Worm (Caenorhabditis elegans): ENCODE data around the gene sfrp-1.

Gene sfrp-1

ce11 chrIV:6393329-6393728, 8.9 kb downstream of the sfrp-1 start:
- TF ChIP-seq dve-1 (tag; optimal IDR thresholded peaks at IDR 0.05) (no peak), ceh-19 (GFP tag; optimal IDR thresholded peaks at IDR 0.05) (no peak), unc-55 (GFP tag; optimal IDR thresholded peaks at IDR 0.05) (peak; percentile 62), unc-3 (GFP tag; conservative IDR thresholded peaks at IDR 0.05) (no peak), unc-3 (tag; optimal IDR thresholded peaks at IDR 0.05) (no peak), T23F11.4 (GFP tag; optimal IDR thresholded peaks at IDR 0.05) (no peak), ama-1 (optimal IDR thresholded peaks at IDR 0.05) (no peak), K09A11.1 (tag; optimal IDR thresholded peaks at IDR 0.05; ENCODE audit: insufficient read depth) (no peak), pha-2 (tag; optimal IDR thresholded peaks at IDR 0.05) (no peak), mec-3 (tag; optimal IDR thresholded peaks at IDR 0.05; ENCODE audit: borderline replicate concordance) (no peak), ets-4 (tag; optimal IDR thresholded peaks at IDR 0.05) (no peak), C38D4.7 (GFP tag; optimal IDR thresholded peaks at IDR 0.05) (no peak), ceh-18 (tag; optimal IDR thresholded peaks at IDR 0.05) (peak; percentile 82), nfya-1 (tag; optimal IDR thresholded peaks at IDR 0.05) (peak; percentile 27)

- TF ChIP-seq nfya-1 (tag; optimal IDR thresholded peaks at IDR 0.05) (peak; percentile 55), ceh-18 (tag; optimal IDR thresholded peaks at IDR 0.05) (no peak)
These were observed 10.7 kb downstream of the sfrp-1 start for ce11 chrIV:6391566-6391965.

DNA sequence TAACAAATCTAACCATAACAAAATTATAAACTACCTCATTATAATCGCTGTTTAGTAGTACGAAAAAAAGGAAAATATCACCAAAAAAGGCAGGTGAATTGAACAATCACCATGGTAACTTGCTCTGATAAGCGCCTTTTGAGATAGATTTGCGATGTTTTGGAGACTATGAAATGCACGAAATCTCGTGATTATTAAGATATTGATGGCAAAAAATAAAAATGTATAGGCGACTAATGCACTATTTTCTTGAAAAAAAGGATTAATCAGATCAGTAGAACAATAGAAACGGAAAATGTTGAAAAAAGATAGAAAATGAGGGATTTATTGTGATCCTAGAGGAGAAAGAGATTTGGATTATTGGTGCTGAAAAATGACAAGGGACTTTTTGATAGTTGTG, 13.7 kb downstream of the sfrp-1 start:
- no peak for TF ChIP-seq odd-2 (tag; optimal IDR thresholded peaks at IDR 0.05)
- no peak for TF ChIP-seq K09A11.1 (tag; optimal IDR thresholded peaks at IDR 0.05; ENCODE audit: insufficient read depth)
- no peak for TF ChIP-seq hlh-8 (tag; optimal IDR thresholded peaks at IDR 0.05)
- no peak for TF ChIP-seq ceh-45 (GFP tag; IDR thresholded peaks at IDR 0.05)
- TF ChIP-seq ceh-30 (tag; optimal IDR thresholded peaks at IDR 0.05): no peak
- TF ChIP-seq pqm-1 (tag; optimal IDR thresholded peaks at IDR 0.05): no peak
- TF ChIP-seq dmd-4 (tag; optimal IDR thresholded peaks at IDR 0.05; ENCODE audit: borderline replicate concordance): no peak
- no peak for TF ChIP-seq ceh-34 (tag; optimal IDR thresholded peaks at IDR 0.05)
- no peak for TF ChIP-seq fkh-10 (GFP tag; optimal IDR thresholded peaks at IDR 0.05)
- no peak for TF ChIP-seq madf-2 (tag; optimal IDR thresholded peaks at IDR 0.05)
- no peak for TF ChIP-seq gmeb-2 (tag; optimal IDR thresholded peaks at IDR 0.05)

DNA sequence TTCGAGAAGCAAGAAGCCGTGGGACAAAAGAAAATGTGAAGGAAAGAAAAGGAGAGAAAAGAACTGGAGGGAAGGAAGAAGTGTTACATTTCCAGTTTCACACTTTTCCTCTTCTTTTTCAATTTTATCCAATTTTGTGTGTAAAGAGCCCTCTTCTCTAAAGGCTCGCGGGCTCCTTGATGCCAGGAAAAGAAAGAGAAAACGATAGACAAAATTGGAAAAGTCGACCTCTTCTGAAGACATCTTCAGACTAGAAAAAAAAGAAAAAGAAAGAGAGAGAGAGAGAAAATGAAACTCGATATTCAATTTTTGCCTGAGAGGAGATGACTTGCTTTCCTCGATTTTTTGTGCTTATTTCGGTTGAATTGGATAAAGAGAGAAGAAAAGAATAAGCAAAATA, 17.2 kb downstream of the sfrp-1 start:
- no peak for TF ChIP-seq che-1 (tag; optimal IDR thresholded peaks at IDR 0.05)
- no peak for TF ChIP-seq ceh-2 (tag; optimal IDR thresholded peaks at IDR 0.05)
- no peak for TF ChIP-seq elt-2 (tag; optimal IDR thresholded peaks at IDR 0.05)
- no peak for TF ChIP-seq pros-1 (tag; optimal IDR thresholded peaks at IDR 0.05)
- TF ChIP-seq unc-42 (tag; optimal IDR thresholded peaks at IDR 0.05): peak; percentile 77
- peak; percentile 11 for TF ChIP-seq ceh-34 (tag; optimal IDR thresholded peaks at IDR 0.05)
- no peak for TF ChIP-seq fkh-10 (GFP tag; optimal IDR thresholded peaks at IDR 0.05)
- TF ChIP-seq syd-9 (tag; optimal IDR thresholded peaks at IDR 0.05): no peak
- TF ChIP-seq ceh-18 (tag; optimal IDR thresholded peaks at IDR 0.05): no peak
- no peak for TF ChIP-seq ceh-45 (GFP tag; IDR thresholded peaks at IDR 0.05)
- TF ChIP-seq madf-2 (tag; optimal IDR thresholded peaks at IDR 0.05): no peak
- TF ChIP-seq K02D7.2 (tag; optimal IDR thresholded peaks at IDR 0.05): no peak
- TF ChIP-seq ets-4 (tag; optimal IDR thresholded peaks at IDR 0.05): no peak
- TF ChIP-seq ceh-19 (GFP tag; optimal IDR thresholded peaks at IDR 0.05): peak; percentile 47
- TF ChIP-seq ceh-31 (tag; optimal IDR thresholded peaks at IDR 0.05): no peak

DNA sequence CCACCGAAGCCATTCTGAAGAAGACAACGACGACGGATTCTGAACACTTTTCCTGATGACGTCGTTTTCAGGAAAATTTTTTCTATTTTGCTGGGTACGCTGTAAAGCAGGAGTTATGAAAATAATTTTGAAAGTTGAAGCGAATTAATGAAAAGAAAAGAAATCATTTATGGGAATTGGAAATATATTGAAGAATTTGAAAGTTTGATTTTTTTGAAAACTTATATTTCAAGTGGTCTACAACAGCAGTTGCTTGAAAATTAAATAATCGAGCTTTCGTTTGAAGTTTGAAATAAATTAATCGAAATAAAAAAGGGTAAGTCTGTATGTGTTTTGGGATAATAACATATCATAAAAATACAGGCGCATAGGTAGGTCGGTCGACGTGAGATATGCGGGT, 18.3 kb downstream of the sfrp-1 start, which contains the start of gene shl-1:
TSS of gene shl-1 (minus strand) at position 101 of the 400 bp plus-strand sequence.
- no peak for TF ChIP-seq pqm-1 (tag; optimal IDR thresholded peaks at IDR 0.05)

- TF ChIP-seq ceh-6 (GFP tag; optimal IDR thresholded peaks at IDR 0.05) (no peak), dmd-4 (tag; optimal IDR thresholded peaks at IDR 0.05; ENCODE audit: borderline replicate concordance) (no peak), ceh-9 (tag; optimal IDR thresholded peaks at IDR 0.05) (no peak)
These were observed 23.8 kb downstream of the sfrp-1 start for ce11 chrIV:6378398-6378797.

Data from whole organism, late embryonic.